Fruit fly (Drosophila melanogaster): ENCODE data around the gene CstF64.

CstF64 gene

dm6 chr3R:18680332-18680731 is 20.9 kb downstream of the CstF64 start, which contains the start of the genes CG46318 and ChT:
Gene CG46318 (plus strand): TSS chr3R:18680604.
Gene ChT (plus strand): TSS chr3R:18680604.
- TF ChIP-seq CrebA (GFP tag; optimal IDR thresholded peaks at IDR 0.05; ENCODE audit: borderline replicate concordance): no peak
- no peak for TF ChIP-seq HLH106 (tag; optimal IDR thresholded peaks at IDR 0.05)
- TF ChIP-seq sv (GFP tag; optimal IDR thresholded peaks at IDR 0.05): no peak
- no peak for TF ChIP-seq pan (optimal IDR thresholded peaks at IDR 0.05)
- TF ChIP-seq dl (GFP tag; optimal IDR thresholded peaks at IDR 0.05; ENCODE audit: insufficient read depth in 1 of 2, partially characterized antibody in 2 of 2): no peak
- no peak for TF ChIP-seq Mio (GFP tag; optimal IDR thresholded peaks at IDR 0.05)
- TF ChIP-seq GATAd (GFP tag; optimal IDR thresholded peaks at IDR 0.05): no peak
- TF ChIP-seq jim (GFP tag; optimal IDR thresholded peaks at IDR 0.05): no peak
- TF ChIP-seq Vsx2 (GFP tag; optimal IDR thresholded peaks at IDR 0.05; ENCODE audit: partially characterized antibody): no peak
- TF ChIP-seq OdsH (GFP tag; optimal IDR thresholded peaks at IDR 0.05): no peak
- TF ChIP-seq Hnf4 (GFP tag; optimal IDR thresholded peaks at IDR 0.05): no peak
- no peak for TF ChIP-seq Myc (optimal IDR thresholded peaks at IDR 0.05)
- TF ChIP-seq Abd-B (GFP tag; optimal IDR thresholded peaks at IDR 0.05): no peak
- no peak for TF ChIP-seq Dif (GFP tag; optimal IDR thresholded peaks at IDR 0.05; ENCODE audit: partially characterized antibody)
- no peak for TF ChIP-seq Rel (GFP tag; optimal IDR thresholded peaks at IDR 0.05)
- no peak for TF ChIP-seq Rel (tag; optimal IDR thresholded peaks at IDR 0.05)

dm6 chr3R:18681054-18681453 is 21.6 kb downstream of the CstF64 start:
- TF ChIP-seq woc (GFP tag; optimal IDR thresholded peaks at IDR 0.05) (no peak), jim (GFP tag; optimal IDR thresholded peaks at IDR 0.05) (no peak), N (GFP tag; optimal IDR thresholded peaks at IDR 0.05) (no peak), Hr78 (GFP tag; optimal IDR thresholded peaks at IDR 0.05) (no peak), Rel (GFP tag; optimal IDR thresholded peaks at IDR 0.05) (no peak), Rel (tag; optimal IDR thresholded peaks at IDR 0.05) (no peak), Hr83 (GFP tag; optimal IDR thresholded peaks at IDR 0.05; ENCODE audit: poor library complexity, severe bottlenecking) (no peak), dmrt93B (GFP tag; optimal IDR thresholded peaks at IDR 0.05) (no peak), Mio (GFP tag; optimal IDR thresholded peaks at IDR 0.05) (no peak), fru (GFP tag; optimal IDR thresholded peaks at IDR 0.05) (no peak), psq (GFP tag; optimal IDR thresholded peaks at IDR 0.05) (no peak), br (GFP tag; optimal IDR thresholded peaks at IDR 0.05) (no peak), Dfd (GFP tag; optimal IDR thresholded peaks at IDR 0.05) (no peak), HLH106 (tag; optimal IDR thresholded peaks at IDR 0.05) (no peak)

DNA sequence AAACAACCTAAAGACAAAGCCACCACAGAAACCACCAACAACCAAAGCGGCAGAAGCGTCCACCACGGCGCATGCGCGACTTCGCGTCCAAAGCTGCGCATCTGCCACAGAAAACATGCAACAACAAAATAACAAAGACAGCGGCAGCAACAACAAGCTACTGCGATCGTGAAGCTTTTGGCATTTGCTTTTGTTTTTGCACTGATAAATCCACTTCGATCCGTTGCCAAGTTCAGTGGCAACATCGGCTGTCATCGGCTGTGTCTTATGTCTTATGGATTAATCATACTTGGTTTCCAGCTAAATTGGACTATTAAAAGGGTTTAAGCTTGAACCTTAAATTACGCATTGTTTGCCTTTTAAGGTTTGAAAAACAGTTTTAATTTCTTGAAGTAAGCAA is 33.2 kb downstream of the CstF64 start, which contains the start of gene Muc91C:
Gene Muc91C (minus strand): TSS at position 101 of the 400 bp plus-strand sequence.
- TF ChIP-seq dl (GFP tag; optimal IDR thresholded peaks at IDR 0.05; ENCODE audit: insufficient read depth in 1 of 2, partially characterized antibody in 2 of 2) (no peak), CG32264 (GFP tag; optimal IDR thresholded peaks at IDR 0.05) (no peak)

DNA sequence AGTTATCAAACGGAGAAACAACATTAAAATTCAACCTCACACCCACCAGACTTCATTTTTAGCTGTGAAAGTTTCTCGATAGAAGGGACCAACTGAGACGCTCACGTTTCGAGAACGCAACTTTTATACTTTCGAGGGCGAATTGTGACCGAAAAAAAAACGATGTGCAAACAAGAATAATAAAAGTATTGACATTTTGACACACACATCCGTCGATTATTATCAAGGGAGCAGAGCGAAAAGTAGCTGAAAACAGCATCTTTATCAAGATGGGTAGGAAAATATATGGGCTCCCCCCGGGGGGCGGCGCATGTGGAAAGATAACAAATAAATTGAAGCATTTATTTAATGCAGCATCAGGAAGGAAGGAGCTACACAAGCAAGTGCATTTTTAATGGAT is 34.2 kb downstream of the CstF64 start, which contains the start of gene CG14300:
Gene CG14300 (minus strand): TSS at position 101 of the 400 bp plus-strand sequence.
- TF ChIP-seq Vsx2 (GFP tag; optimal IDR thresholded peaks at IDR 0.05; ENCODE audit: partially characterized antibody): no peak
- TF ChIP-seq GATAd (GFP tag; optimal IDR thresholded peaks at IDR 0.05): no peak
- TF ChIP-seq lola (GFP tag; optimal IDR thresholded peaks at IDR 0.05): no peak
- TF ChIP-seq psq (GFP tag; optimal IDR thresholded peaks at IDR 0.05): no peak
- TF ChIP-seq CG32264 (GFP tag; optimal IDR thresholded peaks at IDR 0.05): no peak
- TF ChIP-seq foxo (GFP tag; optimal IDR thresholded peaks at IDR 0.05): no peak
- no peak for TF ChIP-seq tai (GFP tag; optimal IDR thresholded peaks at IDR 0.05)
- no peak for TF ChIP-seq dl (GFP tag; optimal IDR thresholded peaks at IDR 0.05; ENCODE audit: insufficient read depth in 1 of 2, partially characterized antibody in 2 of 2)
- TF ChIP-seq CrebA (GFP tag; optimal IDR thresholded peaks at IDR 0.05; ENCODE audit: borderline replicate concordance): no peak
- no peak for TF ChIP-seq CG9705 (GFP tag; optimal IDR thresholded peaks at IDR 0.05)
- TF ChIP-seq woc (GFP tag; optimal IDR thresholded peaks at IDR 0.05): no peak

DNA sequence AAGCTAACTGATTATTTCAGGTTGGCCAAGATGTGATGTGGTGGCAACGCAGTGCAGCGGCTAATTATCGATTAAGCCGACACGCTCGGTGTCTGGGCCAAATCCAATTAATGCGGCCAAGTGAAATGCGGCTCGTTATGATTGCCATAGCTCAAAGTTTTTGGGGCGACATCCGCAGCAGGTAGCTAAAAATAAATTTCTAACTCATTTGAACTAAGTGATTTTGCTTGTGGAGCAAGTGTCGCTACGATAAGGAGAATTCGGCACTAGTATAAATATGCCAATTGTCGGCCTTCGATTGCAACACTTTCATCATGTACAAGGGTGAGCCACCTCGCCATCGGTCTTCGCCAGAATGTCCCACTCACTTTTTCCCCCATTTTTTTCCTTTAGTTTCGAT is 35.5 kb downstream of the CstF64 start, which contains the start of gene CG34282:
Gene CG34282 (plus strand): TSS at position 301 of the 400 bp plus-strand sequence.
- no peak for TF ChIP-seq dmrt93B (GFP tag; optimal IDR thresholded peaks at IDR 0.05)
- TF ChIP-seq CG32264 (GFP tag; optimal IDR thresholded peaks at IDR 0.05): no peak
- no peak for TF ChIP-seq jim (GFP tag; optimal IDR thresholded peaks at IDR 0.05)
- TF ChIP-seq sv (GFP tag; optimal IDR thresholded peaks at IDR 0.05): no peak
- TF ChIP-seq rgr (GFP tag; optimal IDR thresholded peaks at IDR 0.05): no peak
- TF ChIP-seq Jra (GFP tag; optimal IDR thresholded peaks at IDR 0.05): no peak
- TF ChIP-seq ey (GFP tag; optimal IDR thresholded peaks at IDR 0.05): no peak
- TF ChIP-seq sage (GFP tag; optimal IDR thresholded peaks at IDR 0.05): no peak
- TF ChIP-seq HLH106 (tag; optimal IDR thresholded peaks at IDR 0.05): no peak
- TF ChIP-seq Abd-B (GFP tag; optimal IDR thresholded peaks at IDR 0.05): no peak
- no peak for TF ChIP-seq psq (GFP tag; optimal IDR thresholded peaks at IDR 0.05)
- TF ChIP-seq pan (optimal IDR thresholded peaks at IDR 0.05): no peak
- no peak for TF ChIP-seq br (GFP tag; optimal IDR thresholded peaks at IDR 0.05)
- TF ChIP-seq Hr83 (GFP tag; optimal IDR thresholded peaks at IDR 0.05; ENCODE audit: poor library complexity, severe bottlenecking): no peak
